Worm (Caenorhabditis elegans) whole organism, L3 larva: ENCODE data around the gene tbc-18.

ENCODE experiments used
- R02D3.7 ChIP-seq: fragments of 150-350 bp; optimal IDR thresholded peaks from 2 replicates; lab custom pipeline; 2014; ENCODE audit warnings: missing biosample characterization, missing genetic modification characterization
- ZK546.5 ChIP-seq: sonication (generic microtip); optimal IDR thresholded peaks from 2 replicates; lab custom pipeline; 2017; ENCODE audit warnings: missing biosample characterization, missing genetic modification characterization
- aly-2 ChIP-seq: fragments of 150-350 bp; optimal IDR thresholded peaks from 2 replicates; lab custom pipeline; 2014; ENCODE audit warnings: missing biosample characterization, missing genetic modification characterization
- ama-1 ChIP-seq: fragments of 150-350 bp; optimal IDR thresholded peaks from 2 replicates; lab custom pipeline; 2018
- ceh-16 ChIP-seq: sonication (generic microtip); optimal IDR thresholded peaks from 2 replicates; lab custom pipeline; 2017; ENCODE audit warnings: missing biosample characterization, missing genetic modification characterization
- ceh-28 ChIP-seq: fragments of 150-350 bp; optimal IDR thresholded peaks from 2 replicates; lab custom pipeline; 2014; ENCODE audit warnings: missing biosample characterization, missing genetic modification reagents, missing genetic modification characterization
- ceh-82 ChIP-seq: fragments of 150-350 bp; optimal IDR thresholded peaks from 2 replicates; lab custom pipeline; 2014; ENCODE audit warnings: missing biosample characterization, missing genetic modification characterization
- ceh-9 ChIP-seq: sonication (generic microtip); optimal IDR thresholded peaks from 2 replicates; lab custom pipeline; 2018; ENCODE audit warnings: missing biosample characterization, missing genetic modification characterization
- daf-12 ChIP-seq: fragments of 150-350 bp; optimal IDR thresholded peaks from 2 replicates; lab custom pipeline; 2014; ENCODE audit warnings: missing biosample characterization, missing genetic modification reagents, missing genetic modification characterization
- egl-27 ChIP-seq: sonication (generic microtip); optimal IDR thresholded peaks from 4 replicates; lab custom pipeline; 2017; ENCODE audit warnings: missing biosample characterization, missing genetic modification reagents, missing genetic modification characterization
- egl-5 ChIP-seq: fragments of 150-350 bp; optimal IDR thresholded peaks from 2 replicates; lab custom pipeline; 2017; ENCODE audit warnings: missing biosample characterization, missing genetic modification reagents, missing genetic modification characterization, inconsistent platforms
- elt-1 ChIP-seq: fragments of 150-350 bp; optimal IDR thresholded peaks from 2 replicates; lab custom pipeline; 2014; ENCODE audit warnings: missing biosample characterization, missing genetic modification characterization
- elt-2 ChIP-seq: sonication (generic microtip); optimal IDR thresholded peaks from 2 replicates; lab custom pipeline; 2016; ENCODE audit warnings: missing genetic modification reagents, mild to moderate bottlenecking, missing genetic modification characterization, missing compliant biosample characterization
- elt-3 ChIP-seq, 3 experiments: fragments of 150-350 bp in 1 of 3; sonication (generic microtip) in 2 of 3; optimal IDR thresholded peaks; 2 replicates in 2 of 3; 4 replicates in 1 of 3; lab custom pipeline; 2014 to 2017; ENCODE audit warnings: missing biosample characterization in 3 of 3, missing genetic modification characterization in 3 of 3
- eor-1 ChIP-seq, 2 experiments: fragments of 150-350 bp; optimal IDR thresholded peaks; 2 replicates each; lab custom pipeline; 2014 to 2018; ENCODE audit warnings: missing biosample characterization in 2 of 2, missing genetic modification characterization in 2 of 2
- fkh-10 ChIP-seq: sonication (generic microtip); optimal IDR thresholded peaks from 2 replicates; lab custom pipeline; 2017; ENCODE audit warnings: missing biosample characterization, missing genetic modification reagents, missing genetic modification characterization
- fkh-2 ChIP-seq: fragments of 150-350 bp; optimal IDR thresholded peaks from 2 replicates; lab custom pipeline; 2014; ENCODE audit warnings: missing biosample characterization, missing genetic modification reagents, missing genetic modification characterization
- fos-1 ChIP-seq: fragments of 150-350 bp; optimal IDR thresholded peaks from 2 replicates; lab custom pipeline; 2014; ENCODE audit warnings: missing biosample characterization, missing genetic modification characterization
- hmg-11 ChIP-seq: sonication (generic microtip); optimal IDR thresholded peaks from 2 replicates; lab custom pipeline; 2016; ENCODE audit warnings: missing genetic modification characterization, missing compliant biosample characterization
- jun-1 ChIP-seq: fragments of 150-350 bp; optimal IDR thresholded peaks from 2 replicates; lab custom pipeline; 2014; ENCODE audit warnings: missing biosample characterization, missing genetic modification reagents, missing genetic modification characterization
- lin-15B ChIP-seq: fragments of 150-350 bp; optimal IDR thresholded peaks from 2 replicates; lab custom pipeline; 2014; ENCODE audit warnings: missing biosample characterization, missing genetic modification characterization
- lsy-12 ChIP-seq: sonication (generic microtip); optimal IDR thresholded peaks from 2 replicates; lab custom pipeline; 2016; ENCODE audit warnings: mild to moderate bottlenecking, missing genetic modification characterization, missing compliant biosample characterization
- mdl-1 ChIP-seq: fragments of 150-350 bp; optimal IDR thresholded peaks from 2 replicates; lab custom pipeline; 2014; ENCODE audit warnings: missing biosample characterization, missing genetic modification characterization
- mml-1 ChIP-seq: fragments of 150-350 bp; sonication (generic microtip); optimal IDR thresholded peaks from 3 replicates; lab custom pipeline; 2014; ENCODE audit warnings: missing biosample characterization, missing genetic modification characterization
- nfya-1 ChIP-seq: sonication (generic microtip); optimal IDR thresholded peaks from 2 replicates; lab custom pipeline; 2017; ENCODE audit warnings: missing genetic modification characterization, mild to moderate bottlenecking, missing compliant biosample characterization, antibody characterized with exemption, moderate library complexity; ENCODE audit not compliant: insufficient read depth
- nhr-11 ChIP-seq: fragments of 150-350 bp; optimal IDR thresholded peaks from 2 replicates; lab custom pipeline; 2014; ENCODE audit warnings: missing biosample characterization, missing genetic modification characterization
- nhr-12 ChIP-seq: fragments of 150-350 bp; optimal IDR thresholded peaks from 2 replicates; lab custom pipeline; 2014; ENCODE audit warnings: missing biosample characterization, missing genetic modification characterization
- nhr-23 ChIP-seq: fragments of 150-350 bp; optimal IDR thresholded peaks from 2 replicates; lab custom pipeline; 2014; ENCODE audit warnings: missing biosample characterization, missing genetic modification reagents, missing genetic modification characterization
- nhr-25 ChIP-seq: sonication (generic microtip); optimal IDR thresholded peaks from 2 replicates; lab custom pipeline; 2017; ENCODE audit warnings: missing biosample characterization, missing genetic modification characterization
- nhr-28 ChIP-seq: fragments of 150-350 bp; optimal IDR thresholded peaks from 2 replicates; lab custom pipeline; 2014; ENCODE audit warnings: missing biosample characterization, missing genetic modification characterization
- nhr-43 ChIP-seq: sonication (generic microtip); optimal IDR thresholded peaks from 2 replicates; lab custom pipeline; 2016; ENCODE audit warnings: mild to moderate bottlenecking, missing genetic modification characterization, missing compliant biosample characterization; ENCODE audit not compliant: poor library complexity, severe bottlenecking
- nhr-67 ChIP-seq: fragments of 150-350 bp; optimal IDR thresholded peaks from 2 replicates; lab custom pipeline; 2014; ENCODE audit warnings: missing biosample characterization, missing genetic modification characterization
- nhr-76 ChIP-seq: fragments of 150-350 bp; sonication (generic microtip); optimal IDR thresholded peaks from 5 replicates; lab custom pipeline; 2014; ENCODE audit warnings: missing biosample characterization, missing genetic modification characterization
- nhr-77 ChIP-seq: fragments of 150-350 bp; optimal IDR thresholded peaks from 2 replicates; lab custom pipeline; 2014; ENCODE audit warnings: missing biosample characterization, missing genetic modification characterization
- pha-4 ChIP-seq: fragments of 150-350 bp; optimal IDR thresholded peaks from 2 replicates; lab custom pipeline; 2014; ENCODE audit warnings: missing biosample characterization, missing genetic modification reagents, missing genetic modification characterization
- pqm-1 ChIP-seq: fragments of 150-350 bp; optimal IDR thresholded peaks from 2 replicates; lab custom pipeline; 2017; ENCODE audit warnings: missing biosample characterization, missing genetic modification characterization, inconsistent platforms
- sea-2 ChIP-seq: fragments of 150-350 bp; sonication (generic microtip); optimal IDR thresholded peaks from 4 replicates; lab custom pipeline; 2014; ENCODE audit warnings: missing biosample characterization, missing genetic modification reagents, missing genetic modification characterization
- snpc-4 ChIP-seq: fragments of 150-350 bp; optimal IDR thresholded peaks from 2 replicates; lab custom pipeline; 2014; ENCODE audit warnings: missing biosample characterization, missing genetic modification characterization
- tbx-2 ChIP-seq: sonication (generic microtip); optimal IDR thresholded peaks from 2 replicates; lab custom pipeline; 2016; ENCODE audit warnings: mild to moderate bottlenecking, missing genetic modification characterization, missing compliant biosample characterization
- unc-39 ChIP-seq: sonication (generic microtip); optimal IDR thresholded peaks from 4 replicates; lab custom pipeline; 2017; ENCODE audit warnings: missing biosample characterization, missing genetic modification characterization
- unc-62 ChIP-seq: fragments of 150-350 bp; sonication (generic microtip); optimal IDR thresholded peaks from 4 replicates; lab custom pipeline; 2014; ENCODE audit warnings: missing biosample characterization, missing genetic modification reagents, missing genetic modification characterization
- zag-1 ChIP-seq: fragments of 150-350 bp; optimal IDR thresholded peaks from 2 replicates; lab custom pipeline; 2014; ENCODE audit warnings: missing biosample characterization, missing genetic modification characterization
- ztf-11 ChIP-seq: fragments of 150-350 bp; optimal IDR thresholded peaks from 2 replicates; lab custom pipeline; 2014; ENCODE audit warnings: missing biosample characterization, missing genetic modification characterization
- ztf-4 ChIP-seq: fragments of 150-350 bp; optimal IDR thresholded peaks from 2 replicates; lab custom pipeline; 2014; ENCODE audit warnings: missing biosample characterization, missing genetic modification characterization

The tbc-18 gene

DNA sequence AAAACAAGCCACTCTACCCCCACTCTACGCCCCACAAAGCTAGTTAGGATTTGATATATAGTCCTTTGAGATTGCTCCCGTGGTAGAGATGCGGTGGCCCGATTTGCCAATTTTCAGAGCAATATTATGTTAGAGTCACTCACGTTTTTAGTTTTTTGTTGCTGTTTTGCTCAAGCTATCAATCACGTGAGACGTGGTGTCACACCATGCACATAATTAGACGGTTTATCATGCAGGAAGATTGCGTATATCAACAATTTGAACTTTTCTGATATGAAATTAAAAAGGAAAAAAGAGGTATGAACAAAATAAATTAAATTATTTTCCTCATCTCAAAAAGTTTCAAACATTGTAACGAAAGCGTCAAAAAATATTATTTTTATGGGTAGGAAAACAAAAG lies 22.1 kb upstream of the tbc-18 start:
- no peak for TF ChIP-seq hmg-11
- no peak for TF ChIP-seq ztf-11 (tag; lab: Kevin White, UChicago)
- no peak for TF ChIP-seq mml-1 (tag; lab: Kevin White, UChicago)
- no peak for TF ChIP-seq elt-1 (tag; lab: Kevin White, UChicago)
- peak; percentile 30 for TF ChIP-seq pha-4 (tag; lab: Kevin White, UChicago)
- no peak for TF ChIP-seq nhr-76 (tag; lab: Kevin White, UChicago)
- TF ChIP-seq elt-2: peak; percentile 70

DNA sequence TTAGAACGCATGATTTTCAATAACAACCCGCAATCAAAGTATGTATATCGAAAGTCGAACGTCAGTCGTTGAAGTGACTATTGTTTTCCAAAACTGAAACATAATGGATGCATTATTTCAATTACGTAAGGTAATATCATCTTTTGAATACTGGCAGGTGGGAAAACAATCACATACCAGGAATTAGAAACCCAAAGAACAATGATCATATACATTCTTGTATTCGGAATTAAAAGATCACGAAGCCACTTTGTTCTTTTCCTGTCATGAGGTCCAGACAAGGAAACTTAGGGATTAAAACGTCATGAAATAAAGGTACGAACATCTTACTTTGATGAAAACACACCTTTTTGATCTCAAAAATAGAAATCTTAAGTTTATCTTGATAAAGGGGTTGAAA lies 16.0 kb upstream of the tbc-18 start:
- TF ChIP-seq eor-1 (tag; optimal IDR thresholded peaks at IDR 0.05; lab: Kevin White, UChicago) (no peak), snpc-4 (tag; lab: Kevin White, UChicago) (no peak), ZK546.5 (no peak), fos-1 (tag; lab: Kevin White, UChicago) (no peak), egl-5 (no peak), nhr-23 (no peak), zag-1 (tag; lab: Kevin White, UChicago) (no peak), nhr-76 (tag; lab: Kevin White, UChicago) (no peak), ceh-82 (tag; lab: Kevin White, UChicago) (no peak), aly-2 (tag; lab: Kevin White, UChicago) (no peak), daf-12 (tag; lab: Kevin White, UChicago) (no peak)

DNA sequence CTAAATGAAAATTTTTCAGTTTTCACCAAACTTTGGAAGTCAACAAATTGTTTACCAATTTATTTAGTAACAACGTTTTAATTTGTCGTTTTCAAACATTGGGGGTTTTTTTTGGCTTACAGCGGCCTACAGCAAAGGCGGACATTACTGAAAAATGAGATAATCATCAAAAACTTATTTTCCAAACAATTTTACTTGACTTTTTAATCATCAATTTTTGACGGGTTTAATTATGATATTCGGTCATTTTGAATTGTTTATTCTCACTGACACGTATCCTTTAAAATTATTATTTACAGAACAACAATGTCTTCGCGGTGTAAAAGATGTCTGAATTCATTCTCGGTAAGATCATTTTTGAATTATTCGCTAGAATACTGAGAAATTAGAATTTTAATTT lies 10.8 kb upstream of the tbc-18 start, which contains the start of gene F40B5.2:
F40B5.2 (plus strand) TSS at position 301 of the 400 bp plus-strand sequence.
- TF ChIP-seq pha-4 (tag; lab: Kevin White, UChicago) (no peak), ztf-11 (tag; lab: Kevin White, UChicago) (no peak), ZK546.5 (no peak), nfya-1 (tag; lab: Kevin White, UChicago) (no peak), nhr-28 (tag; lab: Kevin White, UChicago) (no peak), nhr-25 (tag; lab: Kevin White, UChicago) (no peak), nhr-11 (tag; lab: Kevin White, UChicago) (no peak), fkh-2 (tag; lab: Kevin White, UChicago) (no peak), ceh-28 (tag; lab: Kevin White, UChicago) (no peak), nhr-67 (tag; lab: Kevin White, UChicago) (no peak), nhr-12 (tag; lab: Kevin White, UChicago) (no peak)

DNA sequence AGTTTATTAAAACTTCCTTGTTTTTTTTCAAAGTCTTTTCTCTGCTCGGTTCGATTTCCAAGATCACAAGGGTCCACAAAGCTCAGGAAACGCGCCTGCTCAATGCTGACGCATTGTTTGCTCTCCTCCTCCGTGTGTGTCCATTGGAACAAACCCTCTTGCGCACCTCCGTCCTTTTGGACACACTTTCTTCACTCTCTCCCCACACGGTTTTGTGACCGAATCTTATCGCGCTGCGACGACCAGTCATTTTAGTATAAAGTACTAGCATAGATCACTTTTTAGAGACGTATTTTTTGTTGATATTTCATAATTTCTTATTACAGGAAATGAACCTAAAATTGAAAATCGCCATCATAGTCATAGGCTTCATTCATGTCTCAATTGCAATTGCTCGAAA lies 10.1 kb upstream of the tbc-18 start:
- TF ChIP-seq eor-1 (tag; optimal IDR thresholded peaks at IDR 0.05; lab: Kevin White, UChicago) (no peak), nhr-43 (tag; lab: Kevin White, UChicago) (no peak), nhr-25 (tag; lab: Kevin White, UChicago) (no peak), pha-4 (tag; lab: Kevin White, UChicago) (peak; percentile 80), ceh-9 (no peak), mml-1 (tag; lab: Kevin White, UChicago) (no peak), sea-2 (GFP tag; lab: Kevin White, UChicago) (no peak), fos-1 (tag; lab: Kevin White, UChicago) (no peak), nfya-1 (tag; lab: Kevin White, UChicago) (peak; percentile 86), pqm-1 (tag; lab: Kevin White, UChicago) (peak; percentile 82), mdl-1 (tag; lab: Kevin White, UChicago) (no peak), fkh-2 (tag; lab: Kevin White, UChicago) (no peak), lin-15B (tag; lab: Kevin White, UChicago) (peak; percentile 64), elt-1 (tag; lab: Kevin White, UChicago) (no peak), nhr-77 (no peak), aly-2 (tag; lab: Kevin White, UChicago) (no peak), nhr-67 (tag; lab: Kevin White, UChicago) (no peak), fkh-10 (GFP tag; lab: Kevin White, UChicago) (no peak), nhr-12 (tag; lab: Kevin White, UChicago) (no peak), ztf-4 (tag; lab: Kevin White, UChicago) (no peak), ama-1 (lab: Kevin White, UChicago) (no peak), nhr-76 (tag; lab: Kevin White, UChicago) (no peak), unc-39 (no peak), lsy-12 (peak; percentile 8), elt-2 (peak; percentile 62), hmg-11 (peak; percentile 56), ceh-82 (tag; lab: Kevin White, UChicago) (no peak), ceh-16 (tag; lab: Kevin White, UChicago) (no peak), elt-3 (tag; optimal IDR thresholded peaks at IDR 0.05; lab: Kevin White, UChicago) (no peak), egl-5 (no peak), ztf-11 (tag; lab: Kevin White, UChicago) (no peak), egl-27 (peak; percentile 3), zag-1 (tag; lab: Kevin White, UChicago) (no peak), unc-62 (GFP tag; lab: Kevin White, UChicago) (no peak), tbx-2 (tag; lab: Kevin White, UChicago) (peak; percentile 72), snpc-4 (tag; lab: Kevin White, UChicago) (peak; percentile 69), ceh-28 (tag; lab: Kevin White, UChicago) (peak; percentile 45), nhr-23 (no peak), jun-1 (tag; lab: Kevin White, UChicago) (peak; percentile 81), nhr-28 (tag; lab: Kevin White, UChicago) (no peak), daf-12 (tag; lab: Kevin White, UChicago) (no peak), R02D3.7 (tag; lab: Kevin White, UChicago) (peak; percentile 42)
